Fruit fly (Drosophila melanogaster): Measurements from ENCODE around the gene CG17746.
A peak's percentile ranks its signal among the peaks of the same experiment; 100 is the strongest.

Gene CG17746

dm6 chr3L:3251659-3252490 lies 12.5 kb upstream of the CG17746 start (continued):
- TF ChIP-seq pan (optimal IDR thresholded peaks at IDR 0.05) (no peak), pan (GFP tag; optimal IDR thresholded peaks at IDR 0.05 in 1 of 2, IDR thresholded peaks at IDR 0.05 in 1 of 2) (peak in 1 of 2 experiments; percentile 21), Doc2 (GFP tag; IDR thresholded peaks at IDR 0.05) (no peak), CG1602 (GFP tag; optimal IDR thresholded peaks at IDR 0.05) (no peak), CG8944 (GFP tag; optimal IDR thresholded peaks at IDR 0.05) (no peak), bsh (GFP tag; optimal IDR thresholded peaks at IDR 0.05) (peak in 1 of 2 experiments; percentile 2), Neu2 (GFP tag; optimal IDR thresholded peaks at IDR 0.05; ENCODE audit: borderline replicate concordance) (no peak), CG9876 (GFP tag; optimal IDR thresholded peaks at IDR 0.05) (no peak), CG7357 (GFP tag; IDR thresholded peaks at IDR 0.05) (no peak), mirr (GFP tag; optimal IDR thresholded peaks at IDR 0.05) (no peak), CG17328 (GFP tag; IDR thresholded peaks at IDR 0.05) (no peak), Taf1 (GFP tag; IDR thresholded peaks at IDR 0.05) (no peak), tio (GFP tag; optimal IDR thresholded peaks at IDR 0.05) (no peak), Bdp1 (GFP tag; optimal IDR thresholded peaks at IDR 0.05) (no peak), CG15269 (tag; optimal IDR thresholded peaks at IDR 0.05) (no peak), fd64A (GFP tag; optimal IDR thresholded peaks at IDR 0.05) (no peak), CG31365 (tag; optimal IDR thresholded peaks at IDR 0.05) (peak; percentile 86), Dp (GFP tag; optimal IDR thresholded peaks at IDR 0.05) (peak; percentile 27), Ptx1 (GFP tag; IDR thresholded peaks at IDR 0.05) (no peak), dmrt99B (tag; optimal IDR thresholded peaks at IDR 0.05) (peak; percentile 0), CG14710 (tag; optimal IDR thresholded peaks at IDR 0.05) (no peak), Blimp-1 (GFP tag; optimal IDR thresholded peaks at IDR 0.05) (peak; percentile 19), gem (tag; optimal IDR thresholded peaks at IDR 0.05) (peak; percentile 44), ham (GFP tag; IDR thresholded peaks at IDR 0.05) (no peak), Dref (GFP tag; IDR thresholded peaks at IDR 0.05) (peak; percentile 49), CG7839 (tag; optimal IDR thresholded peaks at IDR 0.05) (peak; percentile 17), sens (GFP tag) (peak; percentile 45), CG1233 (GFP tag; optimal IDR thresholded peaks at IDR 0.05) (no peak), CG30403 (GFP tag; optimal IDR thresholded peaks at IDR 0.05) (peak; percentile 1), CG2712 (tag; optimal IDR thresholded peaks at IDR 0.05) (peak; percentile 22), knrl (GFP tag; IDR thresholded peaks at IDR 0.05; ENCODE audit: partially characterized antibody) (peak; percentile 30; the same call in 1 of the 3 replicates), CG11695 (GFP tag; IDR thresholded peaks at IDR 0.05) (0 out of 3 replicates have a peak, but pooled peaks have one; percentile 30), HmgZ (tag; optimal IDR thresholded peaks at IDR 0.05) (peak; percentile 50), cg (GFP tag; optimal IDR thresholded peaks at IDR 0.05) (no peak), Dek (tag; optimal IDR thresholded peaks at IDR 0.05) (peak; percentile 0), corto (GFP tag; optimal IDR thresholded peaks at IDR 0.05) (peak; percentile 64), E2f2 (GFP tag; IDR thresholded peaks at IDR 0.05) (peak; percentile 41; the same call in 1 of the 2 replicates), sim (GFP tag; IDR thresholded peaks at IDR 0.05) (no peak), CG12391 (tag; optimal IDR thresholded peaks at IDR 0.05) (peak; percentile 27), croc (GFP tag; conservative IDR thresholded peaks at IDR 0.05) (no peak), CG14050 (GFP tag; IDR thresholded peaks at IDR 0.05) (no peak), CTCF (GFP tag; optimal IDR thresholded peaks at IDR 0.05) (peak; percentile 66), CG4854 (GFP tag; optimal IDR thresholded peaks at IDR 0.05) (no peak), Sox102F (GFP tag; optimal IDR thresholded peaks at IDR 0.05) (peak; percentile 2), Hmr (GFP tag; optimal IDR thresholded peaks at IDR 0.05) (peak; percentile 15)

Measured in whole organism, embryonic.